Worm (Caenorhabditis elegans) whole organism, L4 larva: ENCODE results near the gene crh-1.

Experiments used
- Y5F2A.4 ChIP-seq: fragments of 200-800 bp; sonication (Bioruptor generic); optimal IDR thresholded peaks from 2 replicates; lab custom pipeline; 2018; ENCODE audit warnings: mild to moderate bottlenecking, missing genetic modification characterization, missing compliant biosample characterization
- daf-12 ChIP-seq: fragments of 150-350 bp; optimal IDR thresholded peaks from 2 replicates; lab custom pipeline; 2014; ENCODE audit warnings: missing biosample characterization, missing genetic modification reagents, missing genetic modification characterization
- dmd-8 ChIP-seq: fragments of 200-800 bp; sonication (Bioruptor generic); IDR thresholded peaks from 2 replicates; pipeline ENCODE4 v1.3.6; 2022; ENCODE audit warnings: missing genetic modification characterization, missing compliant biosample characterization
- gei-8 ChIP-seq: fragments of 200-800 bp; sonication (Bioruptor generic); optimal IDR thresholded peaks from 2 replicates; lab custom pipeline; 2018; ENCODE audit warnings: mild to moderate bottlenecking, missing genetic modification characterization, missing compliant biosample characterization
- hmg-1.1 ChIP-seq: fragments of 200-800 bp; sonication (Bioruptor generic); IDR thresholded peaks from 2 replicates; pipeline ENCODE4 v1.3.6; 2022; ENCODE audit warnings: missing genetic modification reagents, missing genetic modification characterization, missing compliant biosample characterization
- nhr-237 ChIP-seq: sonication (generic microtip); optimal IDR thresholded peaks from 2 replicates; lab custom pipeline; 2017; ENCODE audit warnings: missing biosample characterization, missing genetic modification characterization
- pqm-1 ChIP-seq: sonication (generic microtip); optimal IDR thresholded peaks from 2 replicates; lab custom pipeline; 2017; ENCODE audit warnings: missing biosample characterization, missing genetic modification characterization
- unc-130 ChIP-seq: sonication (generic microtip); optimal IDR thresholded peaks from 2 replicates; lab custom pipeline; 2016; ENCODE audit warnings: missing genetic modification reagents, missing genetic modification characterization, missing compliant biosample characterization
- unc-39 ChIP-seq: sonication (generic microtip); optimal IDR thresholded peaks from 2 replicates; lab custom pipeline; 2017; ENCODE audit warnings: missing biosample characterization, missing genetic modification characterization

- no peak for TF ChIP-seq unc-39
- no peak for TF ChIP-seq unc-130 (GFP tag; lab: Kevin White, UChicago)
- TF ChIP-seq pqm-1 (tag; lab: Kevin White, UChicago): no peak
- TF ChIP-seq daf-12 (tag; lab: Kevin White, UChicago): no peak
- TF ChIP-seq nhr-237: no peak
- TF ChIP-seq Y5F2A.4 (GFP tag; lab: Kevin White, UChicago): no peak
- TF ChIP-seq hmg-1.1: no peak
- TF ChIP-seq dmd-8 (GFP tag; lab: Robert Waterston, UW): no peak
- no peak for TF ChIP-seq gei-8
Measured at ce11 chrIII:11718548-11718947, 61.0 kb downstream of the crh-1 start, which contains the start of gene Y41C4A.9.
